Fruit fly (Drosophila melanogaster): ENCODE results near the gene CG46306.

The CG46306 gene

dm6 chrX:16791058-16791457, 44.3 kb downstream of the CG46306 start, which contains the start of gene Rrp45:
Gene Rrp45, minus strand, starts transcription at chrX:16791266.
- peak; percentile 18 for TF ChIP-seq Sox14 (GFP tag; optimal IDR thresholded peaks at IDR 0.05)
- no peak for TF ChIP-seq OdsH (GFP tag; optimal IDR thresholded peaks at IDR 0.05)
- TF ChIP-seq Eip78C (GFP tag): peak; percentile 52

- TF ChIP-seq Sox14 (GFP tag; optimal IDR thresholded peaks at IDR 0.05): peak; percentile 61
- TF ChIP-seq CG6163 (GFP tag; IDR thresholded peaks at IDR 0.05): 0 out of 3 replicates have a peak, but pooled peaks have one; percentile 12
- TF ChIP-seq acj6 (GFP tag; optimal IDR thresholded peaks at IDR 0.05): peak; percentile 39
- no peak for TF ChIP-seq CG9139 (GFP tag; optimal IDR thresholded peaks at IDR 0.05)
- peak; percentile 0 for TF ChIP-seq CG31627 (GFP tag; optimal IDR thresholded peaks at IDR 0.05)
These were observed 47.9 kb downstream of the CG46306 start for dm6 chrX:16787416-16787900.

DNA sequence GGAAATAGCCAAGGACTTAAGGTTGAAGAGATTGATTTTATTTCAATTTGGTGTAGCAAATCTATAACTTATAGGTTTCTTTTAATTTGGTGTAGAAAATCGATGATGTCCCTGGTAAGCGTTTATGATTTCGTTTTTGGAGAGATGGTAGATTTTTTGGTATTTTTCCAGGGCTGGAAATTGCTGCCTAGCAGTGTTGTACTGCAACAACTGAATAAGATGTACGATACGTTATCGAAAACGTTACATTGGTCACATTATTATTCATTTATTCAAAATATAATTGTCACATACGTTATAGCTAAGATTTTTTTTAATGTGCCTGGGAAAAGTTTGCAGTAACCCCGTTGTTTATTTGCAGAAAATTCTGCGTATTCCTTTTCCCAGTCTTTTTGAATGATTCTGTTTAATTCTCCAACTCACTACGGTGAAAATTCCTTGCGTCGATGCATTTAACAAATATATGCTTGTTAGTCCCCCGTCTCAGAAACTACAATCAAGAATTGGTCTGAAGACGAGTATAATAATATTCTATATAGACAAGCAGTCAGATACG, 48.4 kb downstream of the CG46306 start, which contains the start of the genes CG9609 and Sap30:
TSS of gene CG9609 (minus strand) at position 149 of the 556 bp plus-strand sequence.
TSS of gene Sap30 (plus strand) at position 424 of the 556 bp plus-strand sequence.
- TF ChIP-seq esn (GFP tag; optimal IDR thresholded peaks at IDR 0.05): peak; percentile 15
- no peak for TF ChIP-seq topi (GFP tag; optimal IDR thresholded peaks at IDR 0.05)
- TF ChIP-seq Eip78C (GFP tag): peak; percentile 49

DNA sequence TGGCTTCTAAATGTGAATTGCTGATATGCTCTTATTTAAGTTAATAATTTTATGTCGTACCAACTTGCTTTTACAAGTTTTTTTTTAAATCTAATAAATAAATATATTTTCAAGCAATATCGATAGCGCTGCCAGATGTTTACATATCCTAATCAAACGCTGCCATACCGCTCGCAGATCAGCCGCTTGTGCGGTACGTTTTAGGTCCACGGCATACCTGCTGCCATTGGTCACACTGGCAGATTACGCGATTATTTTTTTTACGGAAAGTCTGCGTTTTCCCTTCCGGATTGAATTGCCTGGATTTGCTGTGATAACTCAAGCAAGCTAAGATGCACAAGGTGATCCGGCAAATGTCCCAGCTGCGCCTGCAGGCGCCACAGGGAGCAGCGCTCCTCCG, 51.6 kb downstream of the CG46306 start, which contains the start of gene mRpL22:
TSS of gene mRpL22 (plus strand) at position 191 of the 400 bp plus-strand sequence.
- TF ChIP-seq CG10669 (GFP tag; optimal IDR thresholded peaks at IDR 0.05) (no peak), lz (GFP tag; optimal IDR thresholded peaks at IDR 0.05) (no peak), CG1621 (tag; optimal IDR thresholded peaks at IDR 0.05) (peak; percentile 90)

DNA sequence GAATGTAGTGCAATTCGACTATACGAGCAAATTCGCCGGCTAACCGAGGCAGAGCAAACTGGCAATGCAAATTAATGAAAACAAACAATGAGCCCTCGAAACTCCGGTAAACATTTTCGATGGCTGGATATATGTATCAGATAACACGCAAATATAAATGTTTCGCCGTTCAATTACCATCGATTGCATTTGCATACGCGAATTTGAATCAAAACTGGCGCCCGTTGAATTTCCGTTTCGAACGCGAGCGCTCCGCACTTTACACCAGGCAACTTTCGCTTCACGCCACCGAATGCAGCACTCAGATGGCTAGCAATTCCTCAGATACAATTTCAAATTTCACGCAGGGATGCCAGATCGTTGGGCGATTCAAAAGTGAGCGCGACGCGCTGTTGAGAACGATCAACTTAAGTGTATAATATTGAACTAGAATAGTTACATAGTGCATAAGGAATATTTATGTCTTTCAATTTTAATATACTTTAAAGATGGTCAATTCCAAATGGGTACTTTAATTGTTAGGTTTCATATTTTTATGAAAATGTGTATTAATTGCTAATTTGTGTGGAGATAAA, 52.1 kb downstream of the CG46306 start, which contains the start of gene if:
TSS of gene if (minus strand) at position 294 of the 575 bp plus-strand sequence.
- TF ChIP-seq Lpt (GFP tag; optimal IDR thresholded peaks at IDR 0.05) (no peak), Eip78C (GFP tag) (peak; percentile 48)

dm6 chrX:16782175-16782916, 53.0 kb downstream of the CG46306 start:
- TF ChIP-seq CG3919 (GFP tag; optimal IDR thresholded peaks at IDR 0.05) (peak; percentile 31), Smox (GFP tag; optimal IDR thresholded peaks at IDR 0.05) (no peak), lz (GFP tag; optimal IDR thresholded peaks at IDR 0.05) (no peak), Gug (GFP tag; IDR thresholded peaks at IDR 0.05) (peak; percentile 53; the same call in 1 of the 2 replicates), dac (GFP tag; optimal IDR thresholded peaks at IDR 0.05) (peak; percentile 18), Eip93F (GFP tag; optimal IDR thresholded peaks at IDR 0.05) (no peak), fkh (GFP tag; optimal IDR thresholded peaks at IDR 0.05) (peak; percentile 55), svp (GFP tag) (no peak), Sox15 (GFP tag; optimal IDR thresholded peaks at IDR 0.05) (no peak), CG16779 (tag; optimal IDR thresholded peaks at IDR 0.05) (no peak), Eip78C (GFP tag) (peak; percentile 76), CG6808 (GFP tag; optimal IDR thresholded peaks at IDR 0.05) (no peak), CG31627 (GFP tag; optimal IDR thresholded peaks at IDR 0.05) (no peak), esn (GFP tag; optimal IDR thresholded peaks at IDR 0.05) (peak; percentile 7), OdsH (GFP tag; optimal IDR thresholded peaks at IDR 0.05) (peak; percentile 60), vri (GFP tag; optimal IDR thresholded peaks at IDR 0.05) (no peak), CG6854 (GFP tag; optimal IDR thresholded peaks at IDR 0.05) (no peak), Sox14 (GFP tag; optimal IDR thresholded peaks at IDR 0.05) (peak; percentile 14), CG3032 (tag; optimal IDR thresholded peaks at IDR 0.05) (peak; percentile 5), topi (GFP tag; optimal IDR thresholded peaks at IDR 0.05) (no peak), dsx (GFP tag; optimal IDR thresholded peaks at IDR 0.05; ENCODE audit: poor library complexity, severe bottlenecking) (no peak), CG4318 (GFP tag; optimal IDR thresholded peaks at IDR 0.05) (no peak), CG15336 (GFP tag; IDR thresholded peaks at IDR 0.05) (peak; percentile 71), Hr4 (GFP tag; optimal IDR thresholded peaks at IDR 0.05) (peak; percentile 68), CG1621 (tag; optimal IDR thresholded peaks at IDR 0.05) (no peak), achi (GFP tag; optimal IDR thresholded peaks at IDR 0.05) (peak; percentile 53), salr (GFP tag; optimal IDR thresholded peaks at IDR 0.05) (peak in 1 of 2 experiments; percentile 59), acj6 (GFP tag; optimal IDR thresholded peaks at IDR 0.05) (peak; percentile 50), CG8632 (GFP tag; optimal IDR thresholded peaks at IDR 0.05) (no peak), CG8319 (GFP tag; optimal IDR thresholded peaks at IDR 0.05) (no peak), net (GFP tag; optimal IDR thresholded peaks at IDR 0.05) (peak; percentile 51), CG34406 (GFP tag; optimal IDR thresholded peaks at IDR 0.05) (no peak), CG10669 (GFP tag; optimal IDR thresholded peaks at IDR 0.05) (peak; percentile 22)
